Fruit fly (Drosophila melanogaster) whole organism, embryonic: Measurements from ENCODE around the gene CG32452.

ENCODE experiments used
- Atf6 ChIP-seq: fragments of 200-800 bp; sonication (Bioruptor generic); IDR thresholded peaks from 2 replicates; pipeline ENCODE4 v1.3.6; 2022; ENCODE audit warnings: missing biosample characterization, missing genetic modification characterization
- CG11093 ChIP-seq: fragments of 200-800 bp; sonication (Bioruptor generic); IDR thresholded peaks from 3 replicates; pipeline ENCODE4 v1.3.6; 2022; ENCODE audit warnings: missing biosample characterization, missing genetic modification characterization
- CG12155 ChIP-seq: fragments of 200-800 bp; sonication (Bioruptor generic); optimal IDR thresholded peaks from 3 replicates; lab custom pipeline; 2016; ENCODE audit warnings: missing biosample characterization, missing genetic modification characterization
- CG12219 ChIP-seq: fragments of 200-800 bp; sonication (Bioruptor generic); optimal IDR thresholded peaks from 3 replicates; lab custom pipeline; 2018; ENCODE audit warnings: missing biosample characterization, mild to moderate bottlenecking, missing genetic modification characterization
- CG12659 ChIP-seq: fragments of 200-800 bp; sonication (Bioruptor generic); optimal IDR thresholded peaks from 3 replicates; lab custom pipeline; 2017; ENCODE audit warnings: mild to moderate bottlenecking, missing biosample characterization, missing genetic modification reagents, missing genetic modification characterization
- CG14050 ChIP-seq: fragments of 200-800 bp; sonication (Bioruptor generic); IDR thresholded peaks from 3 replicates; pipeline ENCODE4 v1.3.6; 2022; ENCODE audit warnings: missing biosample characterization, missing genetic modification characterization
- CG17912 ChIP-seq: fragments of 200-800 bp; sonication (Bioruptor generic); optimal IDR thresholded peaks from 2 replicates; lab custom pipeline; 2018; ENCODE audit warnings: missing biosample characterization, mild to moderate bottlenecking, missing genetic modification characterization
- CG1792 ChIP-seq: fragments of 200-800 bp; sonication (Bioruptor generic); optimal IDR thresholded peaks from 2 replicates; lab custom pipeline; 2016; ENCODE audit warnings: missing biosample characterization, missing genetic modification characterization
- CG18619 ChIP-seq: fragments of 200-800 bp; sonication (Bioruptor generic); optimal IDR thresholded peaks from 3 replicates; lab custom pipeline; 2017; ENCODE audit warnings: missing biosample characterization, mild to moderate bottlenecking, missing genetic modification characterization
- CG2116 ChIP-seq: fragments of 200-800 bp; sonication (Bioruptor generic); optimal IDR thresholded peaks from 3 replicates; lab custom pipeline; 2018; ENCODE audit warnings: missing biosample characterization, mild to moderate bottlenecking, missing genetic modification characterization
- CG30403 ChIP-seq: fragments of 200-800 bp; sonication (Bioruptor generic); optimal IDR thresholded peaks from 3 replicates; lab custom pipeline; 2016; ENCODE audit warnings: missing biosample characterization, missing genetic modification characterization
- CG34376 ChIP-seq: fragments of 200-800 bp; sonication (Bioruptor generic); optimal IDR thresholded peaks from 2 replicates; lab custom pipeline; 2018; ENCODE audit warnings: missing biosample characterization, mild to moderate bottlenecking, missing genetic modification characterization
- CG42726 ChIP-seq: fragments of 200-800 bp; sonication (Bioruptor generic); IDR thresholded peaks from 2 replicates; pipeline ENCODE4 v1.3.6; 2022; ENCODE audit warnings: missing biosample characterization, missing genetic modification characterization; ENCODE audit not compliant: partially characterized antibody
- CG4854 ChIP-seq: fragments of 200-800 bp; sonication (Bioruptor generic); optimal IDR thresholded peaks from 2 replicates; lab custom pipeline; 2016; ENCODE audit warnings: missing biosample characterization, missing genetic modification characterization, inconsistent platforms
- CG6272 ChIP-seq: fragments of 200-800 bp; sonication (Bioruptor generic); IDR thresholded peaks from 2 replicates; pipeline ENCODE4 v1.3.6; 2022; ENCODE audit warnings: missing biosample characterization, missing genetic modification characterization
- CG6854 ChIP-seq: fragments of 200-800 bp; sonication (Bioruptor generic); optimal IDR thresholded peaks from 3 replicates; lab custom pipeline; 2017; ENCODE audit warnings: missing biosample characterization, mild to moderate bottlenecking, missing genetic modification characterization
- CG7357 ChIP-seq: fragments of 200-800 bp; sonication (Bioruptor generic); IDR thresholded peaks from 3 replicates; pipeline ENCODE4 v1.3.6; 2022; ENCODE audit warnings: missing biosample characterization, missing genetic modification characterization
- CG7839 ChIP-seq: fragments of 200-800 bp; sonication (Bioruptor generic); optimal IDR thresholded peaks from 3 replicates; lab custom pipeline; 2018; ENCODE audit warnings: missing biosample characterization, mild to moderate bottlenecking, missing genetic modification characterization, moderate library complexity
- CG8388 ChIP-seq: fragments of 200-800 bp; sonication (Bioruptor generic); optimal IDR thresholded peaks from 2 replicates; lab custom pipeline; 2019; ENCODE audit warnings: missing biosample characterization, mild to moderate bottlenecking, missing genetic modification characterization, moderate library complexity
- CG8765 ChIP-seq: fragments of 200-800 bp; sonication (Bioruptor generic); IDR thresholded peaks from 2 replicates; pipeline ENCODE4 v1.3.6; 2022; ENCODE audit warnings: missing biosample characterization, missing genetic modification characterization
- CG8924 ChIP-seq: fragments of 200-800 bp; optimal IDR thresholded peaks from 3 replicates; lab custom pipeline; 2019; ENCODE audit warnings: missing biosample characterization, mild to moderate bottlenecking, missing genetic modification characterization, moderate library complexity
- Camta ChIP-seq: fragments of 200-800 bp; sonication (Bioruptor generic); optimal IDR thresholded peaks from 2 replicates; lab custom pipeline; 2016; ENCODE audit warnings: missing biosample characterization, missing genetic modification characterization
- Doc2 ChIP-seq: fragments of 200-800 bp; sonication (Bioruptor generic); IDR thresholded peaks from 2 replicates; pipeline ENCODE4 v1.3.6; 2022; ENCODE audit warnings: missing biosample characterization, missing genetic modification characterization
- HHEX ChIP-seq: fragments of 200-800 bp; sonication (Bioruptor generic); optimal IDR thresholded peaks from 3 replicates; lab custom pipeline; 2017; ENCODE audit warnings: missing biosample characterization, mild to moderate bottlenecking, missing genetic modification characterization, missing genetic modification reagents
- Hr39 ChIP-seq: fragments of >200 bp; optimal IDR thresholded peaks from 2 replicates; lab custom pipeline; 2017
- Hsf ChIP-seq: fragments of 200-800 bp; sonication (Bioruptor generic); optimal IDR thresholded peaks from 3 replicates; lab custom pipeline; 2016; ENCODE audit warnings: missing biosample characterization, missing genetic modification characterization
- Ravus ChIP-seq: fragments of 200-800 bp; sonication (Bioruptor generic); IDR thresholded peaks from 2 replicates; pipeline ENCODE4 v1.3.6; 2022; ENCODE audit warnings: missing biosample characterization, missing genetic modification characterization
- Side ChIP-seq: fragments of 200-800 bp; sonication (Bioruptor generic); optimal IDR thresholded peaks from 2 replicates; lab custom pipeline; 2016; ENCODE audit warnings: missing biosample characterization, missing genetic modification characterization
- Sox100B ChIP-seq: fragments of 200-800 bp; sonication (Bioruptor generic); optimal IDR thresholded peaks from 3 replicates; lab custom pipeline; 2018; ENCODE audit warnings: missing biosample characterization, mild to moderate bottlenecking, missing genetic modification characterization
- YL-1 ChIP-seq: fragments of 200-800 bp; sonication (Bioruptor generic); optimal IDR thresholded peaks from 3 replicates; lab custom pipeline; 2017; ENCODE audit warnings: missing biosample characterization, mild to moderate bottlenecking, missing genetic modification characterization
- ac ChIP-seq: fragments of 200-800 bp; sonication (Bioruptor generic); optimal IDR thresholded peaks from 3 replicates; lab custom pipeline; 2017; ENCODE audit warnings: missing biosample characterization, mild to moderate bottlenecking, missing genetic modification characterization
- bowl ChIP-seq: fragments of 200-800 bp; sonication (Bioruptor generic); IDR thresholded peaks from 2 replicates; pipeline ENCODE4 v1.3.6; 2022; ENCODE audit warnings: missing biosample characterization, missing genetic modification characterization
- dan ChIP-seq: fragments of 200-800 bp; sonication (Bioruptor generic); IDR thresholded peaks from 2 replicates; pipeline ENCODE4 v1.3.6; 2022; ENCODE audit warnings: missing biosample characterization, missing genetic modification characterization
- dmrt99B ChIP-seq: fragments of 200-800 bp; sonication (Bioruptor generic); optimal IDR thresholded peaks from 2 replicates; lab custom pipeline; 2018; ENCODE audit warnings: missing biosample characterization, mild to moderate bottlenecking, missing genetic modification characterization, moderate library complexity
- eve ChIP-seq, 2 experiments: fragments of >200 bp; optimal IDR thresholded peaks; 2 replicates each; lab custom pipeline; 2017; ENCODE audit warnings: missing biosample characterization in 2 of 2, missing genetic modification characterization in 2 of 2
- ewg ChIP-seq: fragments of 200-800 bp; sonication (Bioruptor generic); optimal IDR thresholded peaks from 3 replicates; lab custom pipeline; 2017; ENCODE audit warnings: mild to moderate bottlenecking, missing biosample characterization, missing genetic modification reagents, missing genetic modification characterization
- ftz-f1 ChIP-seq: fragments of 200-800 bp; sonication (Bioruptor generic); optimal IDR thresholded peaks from 2 replicates; lab custom pipeline; 2016; ENCODE audit warnings: missing biosample characterization, missing genetic modification characterization
- fu2 ChIP-seq: fragments of 200-800 bp; sonication (Bioruptor generic); optimal IDR thresholded peaks from 2 replicates; lab custom pipeline; 2016; ENCODE audit warnings: missing biosample characterization, missing genetic modification characterization
- gfzf ChIP-seq: fragments of 200-800 bp; sonication (Bioruptor generic); optimal IDR thresholded peaks from 2 replicates; lab custom pipeline; 2016; ENCODE audit warnings: missing biosample characterization, mild to moderate bottlenecking, missing genetic modification characterization, moderate library complexity
- gsb-n ChIP-seq: fragments of 200-800 bp; sonication (Bioruptor generic); optimal IDR thresholded peaks from 3 replicates; lab custom pipeline; 2018; ENCODE audit warnings: missing biosample characterization, mild to moderate bottlenecking, missing genetic modification characterization
- nmo ChIP-seq: fragments of 200-800 bp; sonication (Bioruptor generic); optimal IDR thresholded peaks from 2 replicates; lab custom pipeline; 2018; ENCODE audit warnings: missing biosample characterization, mild to moderate bottlenecking, missing genetic modification characterization, moderate library complexity
- run ChIP-seq: fragments of 200-800 bp; sonication (Bioruptor generic); optimal IDR thresholded peaks from 3 replicates; lab custom pipeline; 2018; ENCODE audit warnings: missing biosample characterization, mild to moderate bottlenecking, missing genetic modification characterization
- seq ChIP-seq: fragments of 200-800 bp; sonication (Bioruptor generic); IDR thresholded peaks from 2 replicates; pipeline ENCODE4 v1.3.6; 2022; ENCODE audit warnings: missing biosample characterization, missing genetic modification characterization
- slou ChIP-seq: fragments of 200-800 bp; sonication (Bioruptor generic); optimal IDR thresholded peaks from 3 replicates; lab custom pipeline; 2016; ENCODE audit warnings: missing biosample characterization, missing genetic modification characterization
- so ChIP-seq: fragments of 200-800 bp; sonication (Bioruptor generic); IDR thresholded peaks from 3 replicates; pipeline ENCODE4 v1.3.6; 2022; ENCODE audit warnings: missing biosample characterization, missing genetic modification characterization
- stwl ChIP-seq: fragments of 200-800 bp; sonication (Bioruptor generic); optimal IDR thresholded peaks from 3 replicates; lab custom pipeline; 2018; ENCODE audit warnings: missing biosample characterization, mild to moderate bottlenecking, missing genetic modification characterization, moderate library complexity
- tll ChIP-seq, 2 experiments: fragments of 200-800 bp in 1 of 2; fragments of >200 bp in 1 of 2; sonication (Bioruptor generic) in 1 of 2; optimal IDR thresholded peaks; 2 replicates each; lab custom pipeline; 2017 to 2019; ENCODE audit warnings: missing biosample characterization in 2 of 2, missing genetic modification characterization in 2 of 2, mild to moderate bottlenecking in 1 of 2, moderate library complexity in 1 of 2
- tna ChIP-seq: fragments of 200-800 bp; sonication (Bioruptor generic); IDR thresholded peaks from 2 replicates; pipeline ENCODE4 v1.3.6; 2022; ENCODE audit warnings: missing biosample characterization, missing genetic modification characterization; ENCODE audit not compliant: partially characterized antibody
- zf30C ChIP-seq: fragments of 200-800 bp; sonication (Bioruptor generic); optimal IDR thresholded peaks from 3 replicates; lab custom pipeline; 2018; ENCODE audit warnings: missing biosample characterization, mild to moderate bottlenecking, missing genetic modification characterization
- zfh1 ChIP-seq: fragments of 200-800 bp; sonication (Bioruptor generic); IDR thresholded peaks from 3 replicates; pipeline ENCODE4 v1.3.6; 2022; ENCODE audit warnings: missing biosample characterization, missing genetic modification characterization

Gene CG32452

dm6 chr3L:22717137-22717767 is at the start of gene CG32452, which contains the start of gene ArfGAP3:
CG32452 (plus strand) TSS chr3L:22717728.
ArfGAP3 (minus strand) TSS chr3L:22717577.
- peak; percentile 72 for TF ChIP-seq CG7839 (tag; lab: Kevin White, UChicago)
- TF ChIP-seq zfh1 (GFP tag; lab: Robert Waterston, UW) = peak; percentile 77; the same call in 2 of the 3 replicates
- TF ChIP-seq seq (GFP tag; lab: Robert Waterston, UW) = peak; percentile 56; the same call in 1 of the 2 replicates
- no peak for TF ChIP-seq Ravus
- peak; percentile 67 for TF ChIP-seq Atf6 (GFP tag; lab: Robert Waterston, UW)
- TF ChIP-seq CG30403 (GFP tag; lab: Kevin White, UChicago) = peak; percentile 86
- peak; percentile 29; the same call in 1 of the 2 replicates for TF ChIP-seq CG8765 (GFP tag; lab: Robert Waterston, UW)
- TF ChIP-seq CG14050 (GFP tag; lab: Robert Waterston, UW) = peak; percentile 61
- peak; percentile 56 for TF ChIP-seq HHEX
- TF ChIP-seq Hsf (GFP tag; lab: Kevin White, UChicago) = peak; percentile 84
- peak; percentile 55 for TF ChIP-seq CG34376
- peak; percentile 32 for TF ChIP-seq CG12219 (GFP tag; lab: Kevin White, UChicago)
- no peak for TF ChIP-seq Doc2 (GFP tag; lab: Robert Waterston, UW)
- no peak for TF ChIP-seq CG4854
- peak; percentile 8 for TF ChIP-seq run (tag; lab: Kevin White, UChicago)
- peak; percentile 30 for TF ChIP-seq Side (GFP tag; lab: Kevin White, UChicago)
- peak; percentile 57 for TF ChIP-seq CG8388 (GFP tag; lab: Kevin White, UChicago)
- TF ChIP-seq Hr39 = no peak
- TF ChIP-seq so (GFP tag; lab: Robert Waterston, UW) = 0 out of 3 replicates have a peak, but pooled peaks have one; percentile 45
- TF ChIP-seq dan (GFP tag; lab: Robert Waterston, UW) = no peak
- no peak; the same call in 1 of the 2 replicates for TF ChIP-seq CG42726 (GFP tag; lab: Robert Waterston, UW)
- TF ChIP-seq CG2116 (GFP tag; lab: Kevin White, UChicago) = peak; percentile 78
- TF ChIP-seq tll (GFP tag; optimal IDR thresholded peaks at IDR 0.05; lab: Kevin White, UChicago) = no peak
- no peak for TF ChIP-seq zf30C (GFP tag; lab: Kevin White, UChicago)
- TF ChIP-seq CG7357 (GFP tag; lab: Robert Waterston, UW) = peak; percentile 53; the same call in 1 of the 3 replicates
- TF ChIP-seq fu2 (GFP tag; lab: Kevin White, UChicago) = peak; percentile 48
- TF ChIP-seq gsb-n = peak; percentile 68
- TF ChIP-seq gfzf (GFP tag; lab: Kevin White, UChicago) = peak; percentile 23
- peak; percentile 77 for TF ChIP-seq ftz-f1 (GFP tag; lab: Kevin White, UChicago)
- TF ChIP-seq YL-1 (GFP tag; lab: Kevin White, UChicago) = peak; percentile 62
- TF ChIP-seq dmrt99B (tag; lab: Kevin White, UChicago) = peak; percentile 69
- peak; percentile 53 for TF ChIP-seq slou (GFP tag; lab: Kevin White, UChicago)
- peak; percentile 82 for TF ChIP-seq CG8924
- peak; percentile 78 for TF ChIP-seq CG12155 (GFP tag; lab: Kevin White, UChicago)
- TF ChIP-seq tna (GFP tag; lab: Robert Waterston, UW) = no peak
- TF ChIP-seq CG17912 (GFP tag; lab: Kevin White, UChicago) = peak; percentile 67
- TF ChIP-seq CG11093 (GFP tag; lab: Robert Waterston, UW) = peak; percentile 47; the same call in 1 of the 3 replicates
- peak; percentile 74 for TF ChIP-seq CG18619 (GFP tag; lab: Kevin White, UChicago)
- peak; percentile 34 for TF ChIP-seq ewg
- TF ChIP-seq Sox100B = no peak
- TF ChIP-seq Camta (GFP tag; lab: Kevin White, UChicago) = peak; percentile 69
- peak; percentile 53; the same call in 1 of the 2 replicates for TF ChIP-seq CG6272 (GFP tag; lab: Robert Waterston, UW)
- TF ChIP-seq CG6854 = no peak
- TF ChIP-seq eve (GFP tag; optimal IDR thresholded peaks at IDR 0.05; lab: Kevin White, UChicago) = no peak
- TF ChIP-seq stwl (tag; lab: Kevin White, UChicago) = peak; percentile 51
- TF ChIP-seq bowl = no peak
- TF ChIP-seq CG1792 (GFP tag; lab: Kevin White, UChicago) = peak; percentile 44
- peak; percentile 81 for TF ChIP-seq CG12659
- peak; percentile 80 for TF ChIP-seq nmo (GFP tag; lab: Kevin White, UChicago)
- TF ChIP-seq ac (GFP tag; lab: Kevin White, UChicago) = no peak
